Worm (Caenorhabditis elegans) whole organism, late embryonic: Measurements from ENCODE around the gene K03A11.6.

Experiments
- C38D4.7 ChIP-seq: fragments of 200-800 bp; sonication (Bioruptor generic); optimal IDR thresholded peaks from 2 replicates; lab custom pipeline; 2018; ENCODE audit warnings: mild to moderate bottlenecking, missing genetic modification characterization, moderate library complexity, missing compliant biosample characterization
- F13H6.1 ChIP-seq: sonication (generic microtip); optimal IDR thresholded peaks from 2 replicates; lab custom pipeline; 2016; ENCODE audit warnings: missing genetic modification characterization, missing compliant biosample characterization
- K02D7.2 ChIP-seq: sonication (generic microtip); optimal IDR thresholded peaks from 2 replicates; lab custom pipeline; 2017; ENCODE audit warnings: mild to moderate bottlenecking, missing genetic modification characterization, missing compliant biosample characterization
- T23F11.4 ChIP-seq: fragments of 200-800 bp; sonication (Bioruptor generic); optimal IDR thresholded peaks from 2 replicates; lab custom pipeline; 2018; ENCODE audit warnings: mild to moderate bottlenecking, missing genetic modification characterization, missing compliant biosample characterization
- ahr-1 ChIP-seq: sonication (generic microtip); optimal IDR thresholded peaks from 2 replicates; lab custom pipeline; 2016; ENCODE audit warnings: missing genetic modification characterization, missing compliant biosample characterization
- ceh-18 ChIP-seq: sonication (generic microtip); optimal IDR thresholded peaks from 2 replicates; lab custom pipeline; 2016; ENCODE audit warnings: missing genetic modification characterization, missing compliant biosample characterization
- ceh-19 ChIP-seq: fragments of 200-800 bp; sonication (Bioruptor generic); optimal IDR thresholded peaks from 2 replicates; lab custom pipeline; 2018; ENCODE audit warnings: mild to moderate bottlenecking, missing genetic modification characterization, missing compliant biosample characterization
- ceh-30 ChIP-seq: fragments of 150-350 bp; optimal IDR thresholded peaks from 2 replicates; lab custom pipeline; 2014; ENCODE audit warnings: missing biosample characterization, missing genetic modification characterization
- ceh-34 ChIP-seq: sonication (generic microtip); optimal IDR thresholded peaks from 2 replicates; lab custom pipeline; 2016; ENCODE audit warnings: mild to moderate bottlenecking, missing genetic modification characterization, missing compliant biosample characterization
- ceh-48 ChIP-seq: sonication (generic microtip); optimal IDR thresholded peaks from 2 replicates; lab custom pipeline; 2016; ENCODE audit warnings: missing genetic modification characterization, inconsistent platforms, missing compliant biosample characterization
- ceh-9 ChIP-seq: sonication (generic microtip); optimal IDR thresholded peaks from 2 replicates; lab custom pipeline; 2016; ENCODE audit warnings: mild to moderate bottlenecking, missing genetic modification characterization, inconsistent platforms, missing compliant biosample characterization
- dmd-4 ChIP-seq: sonication (generic microtip); optimal IDR thresholded peaks from 2 replicates; lab custom pipeline; 2016; ENCODE audit warnings: borderline replicate concordance, missing genetic modification characterization, missing compliant biosample characterization
- dve-1 ChIP-seq: sonication (generic microtip); optimal IDR thresholded peaks from 2 replicates; lab custom pipeline; 2017; ENCODE audit warnings: antibody characterized with exemption, mild to moderate bottlenecking, missing genetic modification characterization, missing compliant biosample characterization
- elt-2 ChIP-seq: sonication (generic microtip); optimal IDR thresholded peaks from 2 replicates; lab custom pipeline; 2016; ENCODE audit warnings: missing genetic modification reagents, missing genetic modification characterization, missing compliant biosample characterization
- fax-1 ChIP-seq: sonication (generic microtip); optimal IDR thresholded peaks from 2 replicates; lab custom pipeline; 2016; ENCODE audit warnings: missing genotype, missing genetic modification characterization, missing compliant biosample characterization
- gmeb-2 ChIP-seq: sonication (generic microtip); optimal IDR thresholded peaks from 2 replicates; lab custom pipeline; 2016; ENCODE audit warnings: missing genetic modification characterization, inconsistent platforms, missing compliant biosample characterization
- hlh-13 ChIP-seq: fragments of 200-800 bp; sonication (Bioruptor generic); optimal IDR thresholded peaks from 2 replicates; lab custom pipeline; 2018; ENCODE audit warnings: mild to moderate bottlenecking, missing genetic modification characterization, missing compliant biosample characterization
- hlh-15 ChIP-seq: sonication (generic microtip); optimal IDR thresholded peaks from 2 replicates; lab custom pipeline; 2016; ENCODE audit warnings: missing genetic modification characterization, missing compliant biosample characterization
- lim-6 ChIP-seq: sonication (generic microtip); optimal IDR thresholded peaks from 2 replicates; lab custom pipeline; 2016; ENCODE audit warnings: missing genetic modification characterization, missing compliant biosample characterization
- nfya-1 ChIP-seq: sonication (generic microtip); optimal IDR thresholded peaks from 2 replicates; lab custom pipeline; 2017; ENCODE audit warnings: missing genetic modification characterization, mild to moderate bottlenecking, missing compliant biosample characterization, antibody characterized with exemption, moderate library complexity
- nhr-11 ChIP-seq: fragments of 150-350 bp; optimal IDR thresholded peaks from 2 replicates; lab custom pipeline; 2014; ENCODE audit warnings: missing biosample characterization, missing genetic modification characterization
- npax-4 ChIP-seq: sonication (generic microtip); optimal IDR thresholded peaks from 2 replicates; lab custom pipeline; 2016; ENCODE audit warnings: missing genetic modification characterization, missing compliant biosample characterization
- odd-2 ChIP-seq: sonication (generic microtip); optimal IDR thresholded peaks from 2 replicates; lab custom pipeline; 2017; ENCODE audit warnings: antibody characterized with exemption, mild to moderate bottlenecking, missing genetic modification characterization, missing compliant biosample characterization
- pag-3 ChIP-seq: sonication (generic microtip); optimal IDR thresholded peaks from 2 replicates; lab custom pipeline; 2016; ENCODE audit warnings: missing compliant biosample characterization, missing genetic modification characterization, borderline replicate concordance
- pat-9 ChIP-seq: fragments of 200-800 bp; sonication (Bioruptor generic); optimal IDR thresholded peaks from 2 replicates; lab custom pipeline; 2018; ENCODE audit warnings: mild to moderate bottlenecking, missing genetic modification characterization, moderate library complexity, missing compliant biosample characterization
- pax-1 ChIP-seq: fragments of 150-350 bp; optimal IDR thresholded peaks from 2 replicates; lab custom pipeline; 2014; ENCODE audit warnings: missing biosample characterization, missing genetic modification characterization
- pha-2 ChIP-seq: sonication (generic microtip); optimal IDR thresholded peaks from 2 replicates; lab custom pipeline; 2017; ENCODE audit warnings: mild to moderate bottlenecking, missing genetic modification characterization, missing compliant biosample characterization
- pha-4 ChIP-seq: fragments of 150-350 bp; optimal IDR thresholded peaks from 2 replicates; lab custom pipeline; 2018; ENCODE audit warnings: missing biosample characterization, missing genetic modification reagents, missing genetic modification characterization
- pqm-1 ChIP-seq: sonication (generic microtip); optimal IDR thresholded peaks from 2 replicates; lab custom pipeline; 2016; ENCODE audit warnings: missing genetic modification characterization, missing compliant biosample characterization
- pros-1 ChIP-seq: fragments of 150-350 bp; optimal IDR thresholded peaks from 2 replicates; lab custom pipeline; 2014; ENCODE audit warnings: missing biosample characterization, missing genetic modification reagents, missing genetic modification characterization
- ref-2 ChIP-seq: sonication (generic microtip); optimal IDR thresholded peaks from 2 replicates; lab custom pipeline; 2016; ENCODE audit warnings: missing genetic modification characterization, missing compliant biosample characterization
- sdc-2 ChIP-seq: sonication (generic microtip); optimal IDR thresholded peaks from 2 replicates; lab custom pipeline; 2016; ENCODE audit warnings: missing genotype, missing genetic modification characterization, missing compliant biosample characterization
- sox-4 ChIP-seq: sonication (generic microtip); optimal IDR thresholded peaks from 2 replicates; lab custom pipeline; 2017; ENCODE audit warnings: mild to moderate bottlenecking, missing genetic modification characterization, inconsistent platforms, missing compliant biosample characterization
- syd-9 ChIP-seq: sonication (generic microtip); optimal IDR thresholded peaks from 2 replicates; lab custom pipeline; 2016; ENCODE audit warnings: mild to moderate bottlenecking, missing genetic modification characterization, moderate library complexity, missing compliant biosample characterization
- tbx-7 ChIP-seq: sonication (generic microtip); optimal IDR thresholded peaks from 2 replicates; lab custom pipeline; 2016; ENCODE audit warnings: missing genotype, missing genetic modification characterization, missing compliant biosample characterization
- unc-3 ChIP-seq, 2 experiments: fragments of 200-800 bp in 1 of 2; sonication (Bioruptor generic) in 1 of 2; sonication (generic microtip) in 1 of 2; conservative IDR thresholded peaks in 1 of 2; optimal IDR thresholded peaks in 1 of 2; 2 replicates each; pipeline versions ENCODE4 v1.3.6 to Lab custom; 2016 to 2022; ENCODE audit warnings: missing compliant biosample characterization in 2 of 2, missing genetic modification characterization in 2 of 2, missing genetic modification reagents in 1 of 2
- unc-42 ChIP-seq: sonication (generic microtip); optimal IDR thresholded peaks from 2 replicates; lab custom pipeline; 2016; ENCODE audit warnings: missing genotype, missing genetic modification characterization, missing compliant biosample characterization
- zip-5 ChIP-seq: sonication (generic microtip); optimal IDR thresholded peaks from 2 replicates; lab custom pipeline; 2016; ENCODE audit warnings: missing genetic modification characterization, missing compliant biosample characterization
- ztf-16 ChIP-seq: sonication (generic microtip); optimal IDR thresholded peaks from 2 replicates; lab custom pipeline; 2017; ENCODE audit warnings: missing genetic modification characterization, missing compliant biosample characterization

K03A11.6 gene

ce11 chrX:13084273-13084672 lies 28.6 kb downstream of the K03A11.6 start, which contains the start of gene R03G8.1:
Gene R03G8.1, plus strand, starts transcription at chrX:13084573.
- no peak for TF ChIP-seq gmeb-2 (tag; lab: Kevin White, UChicago)
- no peak for TF ChIP-seq ceh-48 (tag; lab: Kevin White, UChicago)
- TF ChIP-seq ceh-18 (tag; lab: Kevin White, UChicago): no peak
- no peak for TF ChIP-seq pag-3
- no peak for TF ChIP-seq T23F11.4 (GFP tag; lab: Kevin White, UChicago)
- no peak for TF ChIP-seq syd-9
- TF ChIP-seq ref-2 (tag; lab: Kevin White, UChicago): no peak
- no peak for TF ChIP-seq pha-2 (tag; lab: Kevin White, UChicago)
- no peak for TF ChIP-seq pha-4 (tag; lab: Kevin White, UChicago)
- TF ChIP-seq pqm-1 (tag; lab: Kevin White, UChicago): no peak
- no peak for TF ChIP-seq ztf-16
- no peak for TF ChIP-seq hlh-13 (GFP tag; lab: Kevin White, UChicago)
- TF ChIP-seq ceh-19 (GFP tag; lab: Kevin White, UChicago): no peak
- no peak for TF ChIP-seq nhr-11
- no peak for TF ChIP-seq hlh-15 (tag; lab: Kevin White, UChicago)
- TF ChIP-seq ceh-34 (tag; lab: Kevin White, UChicago): no peak
- TF ChIP-seq dve-1: no peak
- TF ChIP-seq sox-4 (tag; lab: Kevin White, UChicago): no peak
- TF ChIP-seq, all 69 proteins: peak for 0

DNA sequence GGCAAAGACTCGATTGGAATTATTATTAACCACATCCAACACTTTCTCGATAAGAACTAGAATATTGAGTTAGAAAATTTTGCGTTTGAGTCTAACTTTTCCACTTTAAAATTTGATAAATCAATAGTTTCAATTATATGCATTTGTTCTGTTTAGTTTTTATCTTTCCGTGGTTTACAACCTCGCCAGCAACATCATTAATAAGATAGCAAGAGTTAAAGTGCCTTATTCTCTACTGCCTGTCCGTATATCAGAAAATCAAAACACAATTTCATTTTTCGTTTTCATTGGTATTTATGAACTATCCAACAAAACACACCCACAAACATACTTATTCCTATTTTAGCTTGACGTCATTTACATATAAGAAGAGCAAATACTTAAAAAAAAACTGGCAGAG lies 32.9 kb downstream of the K03A11.6 start:
- TF ChIP-seq pax-1 (tag; lab: Kevin White, UChicago) (no peak), pat-9 (tag; lab: Kevin White, UChicago) (no peak), nhr-11 (no peak)

DNA sequence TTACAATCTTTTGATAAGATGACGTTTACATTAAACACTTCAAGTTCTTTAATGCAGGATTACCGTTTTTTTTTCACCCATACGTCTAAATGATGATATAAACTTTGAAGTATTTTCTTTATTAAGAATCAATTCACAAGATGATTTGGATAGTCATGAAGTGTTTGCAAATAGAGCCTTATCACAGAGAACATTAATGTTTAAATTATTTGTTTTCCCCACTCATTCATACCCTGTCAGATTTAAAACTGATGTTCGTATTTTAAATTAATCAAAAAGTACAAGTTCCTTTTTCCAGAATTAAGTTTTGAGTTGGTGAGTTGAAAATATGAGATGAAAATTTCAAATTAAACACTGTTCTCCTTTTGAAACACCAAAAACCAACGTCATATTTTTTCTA lies 35.0 kb downstream of the K03A11.6 start, which contains the start of gene R03G8.3:
TSS of gene R03G8.3 (plus strand) at position 301 of the 400 bp plus-strand sequence.
- no peak for TF ChIP-seq T23F11.4 (GFP tag; lab: Kevin White, UChicago)
- TF ChIP-seq lim-6 (tag; lab: Kevin White, UChicago): no peak
- TF ChIP-seq C38D4.7 (GFP tag; lab: Kevin White, UChicago): no peak
- TF ChIP-seq F13H6.1 (tag; lab: Kevin White, UChicago): no peak
- no peak for TF ChIP-seq tbx-7 (tag; lab: Kevin White, UChicago)
- no peak for TF ChIP-seq ceh-9 (tag; lab: Kevin White, UChicago)
- TF ChIP-seq pha-4 (tag; lab: Kevin White, UChicago): no peak
- no peak for TF ChIP-seq ahr-1

ce11 chrX:13091199-13091598 lies 35.5 kb downstream of the K03A11.6 start:
- TF ChIP-seq odd-2 (tag; lab: Kevin White, UChicago): no peak
- TF ChIP-seq pros-1 (tag; lab: Kevin White, UChicago): no peak
- TF ChIP-seq ceh-30 (tag; lab: Kevin White, UChicago): no peak
- TF ChIP-seq fax-1 (tag; lab: Kevin White, UChicago): no peak
- TF ChIP-seq K02D7.2 (tag; lab: Kevin White, UChicago): no peak
- TF ChIP-seq npax-4 (tag; lab: Kevin White, UChicago): no peak
- no peak for TF ChIP-seq tbx-7 (tag; lab: Kevin White, UChicago)
- TF ChIP-seq unc-3 (GFP tag; conservative IDR thresholded peaks at IDR 0.05; lab: Robert Waterston, UW): no peak
- TF ChIP-seq unc-3 (tag; optimal IDR thresholded peaks at IDR 0.05; lab: Kevin White, UChicago): no peak
- TF ChIP-seq sdc-2: no peak
- no peak for TF ChIP-seq ceh-34 (tag; lab: Kevin White, UChicago)
- no peak for TF ChIP-seq hlh-15 (tag; lab: Kevin White, UChicago)
- TF ChIP-seq zip-5 (tag; lab: Kevin White, UChicago): no peak
- TF ChIP-seq elt-2 (tag; lab: Kevin White, UChicago): no peak
- TF ChIP-seq unc-42 (tag; lab: Kevin White, UChicago): no peak
- TF ChIP-seq nfya-1 (tag; lab: Kevin White, UChicago): no peak
- no peak for TF ChIP-seq dmd-4
